Fruit fly (Drosophila melanogaster) whole organism, adult: ENCODE results near the gene CG43680.

ENCODE experiments used
- CG11617 ChIP-seq: fragments of 200-800 bp; sonication (Bioruptor generic); optimal IDR thresholded peaks from 2 replicates; lab custom pipeline; 2017; ENCODE audit warnings: mild to moderate bottlenecking, missing biosample characterization, missing genetic modification reagents, missing genetic modification characterization
- CG5204 ChIP-seq: fragments of 200-800 bp; sonication (Bioruptor generic); optimal IDR thresholded peaks from 2 replicates; lab custom pipeline; 2016; ENCODE audit warnings: missing biosample characterization, missing genetic modification characterization
- CG7045 ChIP-seq: fragments of 200-800 bp; sonication (Bioruptor generic); optimal IDR thresholded peaks from 2 replicates; lab custom pipeline; 2017; ENCODE audit warnings: missing biosample characterization, mild to moderate bottlenecking, missing genetic modification characterization
- Hr96 ChIP-seq: fragments of 200-800 bp; sonication (Bioruptor generic); optimal IDR thresholded peaks from 2 replicates; lab custom pipeline; 2016; ENCODE audit warnings: missing biosample characterization, missing genetic modification characterization
- toe ChIP-seq: fragments of 200-800 bp; sonication (Bioruptor generic); optimal IDR thresholded peaks from 2 replicates; lab custom pipeline; 2016; ENCODE audit warnings: missing biosample characterization, missing genetic modification characterization

- TF ChIP-seq CG5204 (GFP tag; lab: Kevin White, UChicago) (no peak), CG7045 (no peak), toe (no peak), Hr96 (GFP tag; lab: Kevin White, UChicago) (no peak), CG11617 (GFP tag; lab: Kevin White, UChicago) (no peak)
Measured at dm6 chr3L:15047606-15048005, 5.5 kb downstream of the CG43680 start.
